Fruit fly (Drosophila melanogaster) whole organism, wandering third instar larva: ENCODE data around the gene CG16710.

ENCODE experiments used
- Abd-B ChIP-seq: fragments of >200 bp; optimal IDR thresholded peaks from 2 replicates; lab custom pipeline; 2017; ENCODE audit warnings: missing biosample characterization, missing genetic modification characterization
- CG32264 ChIP-seq: fragments of 200-800 bp; sonication (Bioruptor generic); optimal IDR thresholded peaks from 2 replicates; lab custom pipeline; 2016; ENCODE audit warnings: missing biosample characterization, missing genetic modification characterization
- CG9705 ChIP-seq: fragments of 200-800 bp; sonication (Bioruptor generic); optimal IDR thresholded peaks from 2 replicates; lab custom pipeline; 2018; ENCODE audit warnings: missing biosample characterization, mild to moderate bottlenecking, missing genetic modification characterization
- CrebA ChIP-seq: fragments of 200-800 bp; sonication (Bioruptor generic); optimal IDR thresholded peaks from 2 replicates; lab custom pipeline; 2016; ENCODE audit warnings: missing biosample characterization, mild to moderate bottlenecking, missing genetic modification characterization, borderline replicate concordance
- Dfd ChIP-seq: fragments of >200 bp; optimal IDR thresholded peaks from 2 replicates; lab custom pipeline; 2017; ENCODE audit warnings: missing biosample characterization, missing genetic modification characterization
- Dif ChIP-seq: fragments of 200-275, 200-300 bp; sonication (Bioruptor generic); optimal IDR thresholded peaks from 2 replicates; lab custom pipeline; 2018; ENCODE audit warnings: missing biosample characterization, missing genetic modification characterization; ENCODE audit not compliant: partially characterized antibody
- GATAd ChIP-seq: sonication (Bioruptor generic); optimal IDR thresholded peaks from 2 replicates; lab custom pipeline; 2016; ENCODE audit warnings: missing biosample characterization, missing genetic modification characterization
- HLH106 ChIP-seq: fragments of 200-800 bp; optimal IDR thresholded peaks from 3 replicates; lab custom pipeline; 2019; ENCODE audit warnings: missing biosample characterization, mild to moderate bottlenecking, missing genetic modification characterization, moderate library complexity
- Hnf4 ChIP-seq: fragments of 200-800 bp; sonication (Bioruptor generic); optimal IDR thresholded peaks from 2 replicates; lab custom pipeline; 2016; ENCODE audit warnings: missing biosample characterization, mild to moderate bottlenecking, missing genetic modification characterization
- Hr78 ChIP-seq: fragments of >200 bp; optimal IDR thresholded peaks from 2 replicates; lab custom pipeline; 2017; ENCODE audit warnings: missing biosample characterization, missing genetic modification characterization
- Hr83 ChIP-seq: fragments of 200-300 bp; sonication (Bioruptor generic); optimal IDR thresholded peaks from 2 replicates; lab custom pipeline; 2016; ENCODE audit warnings: missing biosample characterization, mild to moderate bottlenecking, missing genetic modification characterization, moderate library complexity; ENCODE audit not compliant: poor library complexity, severe bottlenecking
- Jra ChIP-seq: sonication (Bioruptor generic); optimal IDR thresholded peaks from 2 replicates; lab custom pipeline; 2016; ENCODE audit warnings: missing biosample characterization, missing genetic modification characterization
- Mio ChIP-seq: sonication (Bioruptor generic); optimal IDR thresholded peaks from 2 replicates; lab custom pipeline; 2016; ENCODE audit warnings: missing biosample characterization, missing genetic modification characterization
- Myc ChIP-seq: fragments of >200 bp; optimal IDR thresholded peaks from 2 replicates; lab custom pipeline; 2017
- N ChIP-seq: fragments of >200 bp; optimal IDR thresholded peaks from 2 replicates; lab custom pipeline; 2018; ENCODE audit warnings: missing biosample characterization, missing external identifiers, missing genetic modification characterization
- OdsH ChIP-seq: fragments of 200-800 bp; sonication (Bioruptor generic); optimal IDR thresholded peaks from 2 replicates; lab custom pipeline; 2016; ENCODE audit warnings: missing biosample characterization, mild to moderate bottlenecking, missing genetic modification characterization
- Rel ChIP-seq, 2 experiments: fragments of 200-800 bp; sonication (Bioruptor generic) in 1 of 2; optimal IDR thresholded peaks; 2 replicates in 1 of 2; 3 replicates in 1 of 2; lab custom pipeline; 2016 to 2019; ENCODE audit warnings: mild to moderate bottlenecking in 2 of 2, missing biosample characterization in 2 of 2, missing genetic modification characterization in 2 of 2, moderate library complexity in 1 of 2
- Sp1 ChIP-seq: fragments of 200-800 bp; sonication (Bioruptor generic); optimal IDR thresholded peaks from 3 replicates; lab custom pipeline; 2019; ENCODE audit warnings: missing biosample characterization, mild to moderate bottlenecking, missing genetic modification characterization, moderate library complexity
- Vsx2 ChIP-seq: fragments of 200-300, 225-300 bp; sonication (Bioruptor generic); optimal IDR thresholded peaks from 2 replicates; lab custom pipeline; 2018; ENCODE audit warnings: missing biosample characterization, missing genetic modification characterization; ENCODE audit not compliant: partially characterized antibody
- br ChIP-seq: fragments of 200-800 bp; sonication (Bioruptor generic); optimal IDR thresholded peaks from 2 replicates; lab custom pipeline; 2016; ENCODE audit warnings: missing biosample characterization, missing genetic modification characterization
- brk ChIP-seq: fragments of 200-800 bp; sonication (Bioruptor generic); optimal IDR thresholded peaks from 2 replicates; lab custom pipeline; 2016; ENCODE audit warnings: missing biosample characterization, mild to moderate bottlenecking, missing genetic modification characterization
- dl ChIP-seq, 2 experiments: fragments of 175-275, 200-275 bp in 1 of 2; fragments of 200-275 bp in 1 of 2; sonication (Bioruptor generic); optimal IDR thresholded peaks; lab custom pipeline; 2018; ENCODE audit warnings: mild to moderate bottlenecking in 2 of 2, missing biosample characterization in 2 of 2, missing genetic modification characterization in 2 of 2, moderate library complexity in 2 of 2; ENCODE audit not compliant: partially characterized antibody in 2 of 2, insufficient read depth in 1 of 2
- dmrt93B ChIP-seq: fragments of 200-800 bp; sonication (Bioruptor generic); optimal IDR thresholded peaks from 2 replicates; lab custom pipeline; 2018; ENCODE audit warnings: missing biosample characterization, mild to moderate bottlenecking, missing genetic modification characterization
- dsf ChIP-seq: sonication (Bioruptor generic); optimal IDR thresholded peaks from 2 replicates; lab custom pipeline; 2016; ENCODE audit warnings: missing biosample characterization, missing genetic modification characterization, borderline replicate concordance
- ey ChIP-seq: fragments of 200-800 bp; sonication (Bioruptor generic); optimal IDR thresholded peaks from 2 replicates; lab custom pipeline; 2016; ENCODE audit warnings: missing biosample characterization, missing genetic modification characterization
- foxo ChIP-seq, 2 experiments: fragments of 200-800 bp; sonication (Bioruptor generic); optimal IDR thresholded peaks; 2 replicates in 1 of 2; 3 replicates in 1 of 2; lab custom pipeline; 2016 to 2017; ENCODE audit warnings: missing biosample characterization in 2 of 2, missing genetic modification characterization in 2 of 2
- fru ChIP-seq: fragments of 200-800 bp; sonication (Bioruptor generic); optimal IDR thresholded peaks from 3 replicates; lab custom pipeline; 2016; ENCODE audit warnings: missing biosample characterization, mild to moderate bottlenecking, missing genetic modification characterization
- h ChIP-seq: fragments of 200-800 bp; sonication (Bioruptor generic); optimal IDR thresholded peaks from 3 replicates; lab custom pipeline; 2016; ENCODE audit warnings: missing biosample characterization, mild to moderate bottlenecking, missing genetic modification characterization
- jim ChIP-seq: fragments of 175-275, 200-325 bp; sonication (Bioruptor generic); optimal IDR thresholded peaks from 2 replicates; lab custom pipeline; 2016; ENCODE audit warnings: missing biosample characterization, mild to moderate bottlenecking, missing genetic modification characterization
- lola ChIP-seq: fragments of >200 bp; optimal IDR thresholded peaks from 2 replicates; lab custom pipeline; 2017; ENCODE audit warnings: missing biosample characterization, missing genetic modification characterization
- pan ChIP-seq: fragments of >200 bp; optimal IDR thresholded peaks from 2 replicates; lab custom pipeline; 2017
- psq ChIP-seq: fragments of 200-800 bp; sonication (Bioruptor generic); optimal IDR thresholded peaks from 3 replicates; lab custom pipeline; 2017; ENCODE audit warnings: missing biosample characterization, mild to moderate bottlenecking, missing genetic modification characterization, moderate library complexity
- rgr ChIP-seq: fragments of 200-800 bp; sonication (Bioruptor generic); optimal IDR thresholded peaks from 3 replicates; lab custom pipeline; 2016; ENCODE audit warnings: missing biosample characterization, mild to moderate bottlenecking, missing genetic modification characterization
- sage ChIP-seq: fragments of 200-800 bp; sonication (Bioruptor generic); optimal IDR thresholded peaks from 2 replicates; lab custom pipeline; 2016; ENCODE audit warnings: missing biosample characterization, mild to moderate bottlenecking, missing genetic modification characterization
- sv ChIP-seq: fragments of 200-800 bp; sonication (Bioruptor generic); optimal IDR thresholded peaks from 3 replicates; lab custom pipeline; 2016; ENCODE audit warnings: missing biosample characterization, missing genetic modification characterization
- tai ChIP-seq: sonication (Bioruptor generic); optimal IDR thresholded peaks from 2 replicates; lab custom pipeline; 2016; ENCODE audit warnings: missing biosample characterization, missing genetic modification characterization
- usp ChIP-seq: fragments of >200 bp; optimal IDR thresholded peaks from 2 replicates; lab custom pipeline; 2017; ENCODE audit warnings: missing biosample characterization, missing genetic modification characterization
- woc ChIP-seq: sonication (Bioruptor generic); optimal IDR thresholded peaks from 2 replicates; lab custom pipeline; 2016; ENCODE audit warnings: missing biosample characterization, mild to moderate bottlenecking, missing genetic modification characterization

CG16710 gene

DNA sequence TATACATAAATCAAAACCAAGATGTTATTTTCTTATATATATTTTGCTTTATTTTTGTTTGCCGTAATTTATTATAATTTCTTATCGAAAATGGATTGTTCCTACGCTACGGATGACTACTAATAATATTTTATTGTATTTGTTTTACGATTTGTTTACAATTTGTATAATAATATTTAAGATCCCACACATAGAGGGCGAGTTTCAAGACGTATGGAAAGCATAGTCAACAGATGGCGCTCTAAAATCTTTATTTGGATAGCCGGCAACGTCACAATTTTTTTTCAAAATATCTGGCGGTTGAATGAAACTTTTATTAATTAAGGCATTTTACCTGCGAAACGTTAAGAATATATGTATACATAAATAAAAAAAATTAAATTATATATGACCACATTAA, 39.6 kb downstream of the CG16710 start:
- TF ChIP-seq br (GFP tag; lab: Kevin White, UChicago) (no peak), jim (GFP tag; lab: Kevin White, UChicago) (no peak), usp (GFP tag; lab: Kevin White, UChicago) (no peak), fru (GFP tag; lab: Kevin White, UChicago) (peak; percentile 30), dmrt93B (GFP tag; lab: Kevin White, UChicago) (peak; percentile 25), foxo (GFP tag; optimal IDR thresholded peaks at IDR 0.05; lab: Kevin White, UChicago) (peak in 1 of 2 experiments; percentile 49), CG32264 (GFP tag; lab: Kevin White, UChicago) (no peak), Hr78 (GFP tag; lab: Kevin White, UChicago) (no peak), Vsx2 (GFP tag; lab: Kevin White, UChicago) (peak; percentile 1), Dfd (GFP tag; lab: Kevin White, UChicago) (no peak), Jra (GFP tag; lab: Kevin White, UChicago) (no peak), HLH106 (tag; lab: Kevin White, UChicago) (peak; percentile 39), Hr83 (no peak), CG9705 (peak; percentile 8), brk (peak; percentile 44), Myc (lab: Kevin White, UChicago) (no peak), OdsH (no peak), sage (GFP tag; lab: Kevin White, UChicago) (no peak), woc (GFP tag; lab: Kevin White, UChicago) (no peak), Rel (GFP tag; optimal IDR thresholded peaks at IDR 0.05; lab: Kevin White, UChicago) (no peak), Rel (tag; optimal IDR thresholded peaks at IDR 0.05; lab: Kevin White, UChicago) (no peak), sv (GFP tag; lab: Kevin White, UChicago) (no peak), Dif (GFP tag; lab: Kevin White, UChicago) (no peak), pan (no peak), GATAd (GFP tag; lab: Kevin White, UChicago) (no peak), N (GFP tag; lab: Kevin White, UChicago) (no peak), Sp1 (no peak), dsf (GFP tag; lab: Kevin White, UChicago) (no peak), CrebA (peak; percentile 6), Mio (GFP tag; lab: Kevin White, UChicago) (no peak), ey (GFP tag; lab: Kevin White, UChicago) (no peak), rgr (GFP tag; lab: Kevin White, UChicago) (peak; percentile 17), h (GFP tag; lab: Kevin White, UChicago) (peak; percentile 41), lola (GFP tag; lab: Kevin White, UChicago) (no peak), psq (GFP tag; lab: Kevin White, UChicago) (no peak), Hnf4 (GFP tag; lab: Kevin White, UChicago) (peak; percentile 23), Abd-B (no peak), dl (GFP tag; optimal IDR thresholded peaks at IDR 0.05; lab: Kevin White, UChicago; ENCODE audit: insufficient read depth in 1 of 2, partially characterized antibody in 2 of 2) (no peak), tai (GFP tag; lab: Kevin White, UChicago) (no peak)

DNA sequence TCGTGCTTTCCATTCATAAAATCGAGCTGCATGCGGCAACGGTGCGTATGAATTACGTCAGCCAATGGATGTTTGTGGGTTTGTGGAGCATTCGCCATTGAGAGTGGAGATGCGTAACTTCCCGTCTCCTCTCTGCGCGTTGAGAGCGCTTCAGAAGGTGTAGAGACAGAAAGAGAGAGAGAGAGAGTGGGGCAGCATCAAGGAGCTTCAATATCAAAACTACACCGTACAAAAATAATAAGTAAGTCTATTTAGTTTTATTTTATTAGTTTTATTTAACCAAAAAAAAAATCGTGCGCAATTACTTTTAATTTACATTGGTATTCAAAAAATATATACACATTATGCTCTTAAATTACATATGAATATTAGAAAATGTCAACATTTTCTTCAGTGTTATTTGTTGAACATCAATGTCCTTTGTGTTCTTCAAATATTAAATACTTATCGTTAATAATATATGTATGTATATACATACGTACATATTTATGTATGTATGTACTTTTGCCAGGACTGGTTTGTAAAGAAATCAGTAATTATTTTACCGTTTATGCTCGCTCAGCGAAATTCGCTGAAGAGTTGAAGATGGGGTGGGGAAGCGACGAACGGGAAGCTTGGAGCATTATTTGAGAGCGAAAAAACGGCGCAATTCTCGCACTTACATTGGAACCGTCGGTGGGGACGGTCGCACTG, 40.5 kb downstream of the CG16710 start, which contains the start of gene CG10365:
Gene CG10365 (plus strand): TSS at position 652 of the 693 bp plus-strand sequence.
- TF ChIP-seq HLH106 (tag; lab: Kevin White, UChicago), result peak; percentile 76
- peak; percentile 91 for TF ChIP-seq OdsH
- TF ChIP-seq dmrt93B (GFP tag; lab: Kevin White, UChicago), result peak; percentile 35
- TF ChIP-seq Dif (GFP tag; lab: Kevin White, UChicago), result peak; percentile 88
- no peak for TF ChIP-seq Rel (GFP tag; optimal IDR thresholded peaks at IDR 0.05; lab: Kevin White, UChicago)
- TF ChIP-seq Rel (tag; optimal IDR thresholded peaks at IDR 0.05; lab: Kevin White, UChicago), result peak; percentile 2
- TF ChIP-seq psq (GFP tag; lab: Kevin White, UChicago), result peak; percentile 85
- peak; percentile 43 for TF ChIP-seq ey (GFP tag; lab: Kevin White, UChicago)
- no peak for TF ChIP-seq pan
- peak; percentile 7 for TF ChIP-seq tai (GFP tag; lab: Kevin White, UChicago)
- TF ChIP-seq foxo (GFP tag; optimal IDR thresholded peaks at IDR 0.05; lab: Kevin White, UChicago), result peak in 1 of 2 experiments; percentile 91
- TF ChIP-seq h (GFP tag; lab: Kevin White, UChicago), result peak; percentile 76
- no peak for TF ChIP-seq sv (GFP tag; lab: Kevin White, UChicago)
- TF ChIP-seq Myc (lab: Kevin White, UChicago), result no peak
- peak; percentile 52 for TF ChIP-seq Hnf4 (GFP tag; lab: Kevin White, UChicago)
- peak; percentile 81 for TF ChIP-seq fru (GFP tag; lab: Kevin White, UChicago)
- peak; percentile 50 to 80 for TF ChIP-seq dl (GFP tag; optimal IDR thresholded peaks at IDR 0.05; lab: Kevin White, UChicago; ENCODE audit: insufficient read depth in 1 of 2, partially characterized antibody in 2 of 2)
- peak; percentile 18 for TF ChIP-seq Vsx2 (GFP tag; lab: Kevin White, UChicago)
- TF ChIP-seq CG9705, result peak; percentile 21
- peak; percentile 53 for TF ChIP-seq woc (GFP tag; lab: Kevin White, UChicago)
- TF ChIP-seq dsf (GFP tag; lab: Kevin White, UChicago), result no peak
- TF ChIP-seq brk, result peak; percentile 69
- peak; percentile 85 for TF ChIP-seq rgr (GFP tag; lab: Kevin White, UChicago)
- TF ChIP-seq Jra (GFP tag; lab: Kevin White, UChicago), result no peak
- TF ChIP-seq Sp1, result peak; percentile 93
